3 fruit fly cellular contexts compared by ENCODE assay signal in genomic region chr3R:29704557-29704956, dm6.
A peak's percentile ranks its signal among the peaks of the same experiment; 100 is the strongest.
TF ChIP-seq lines count a peak whose summit lies in the region.

No protein-coding gene starts in this region.

- TF ChIP-seq CTCF in whole organism, embryonic (GFP tag; optimal IDR thresholded peaks at IDR 0.05; lab: Kevin White, UChicago), result no peak

TF ChIP-seq in whole organism, embryonic, 481 proteins besides CTCF, POLR2A, EP300 and RAD21 (continues in another document):
- TF ChIP-seq CG12299 (tag; optimal IDR thresholded peaks at IDR 0.05; lab: Kevin White, UChicago) (no peak), ase (GFP tag; IDR thresholded peaks at IDR 0.05; lab: Robert Waterston, UW) (no peak), sens (GFP tag; lab: Kevin White, UChicago) (peak; percentile 41), Doc2 (GFP tag; IDR thresholded peaks at IDR 0.05; lab: Robert Waterston, UW) (no peak), hbn (GFP tag; IDR thresholded peaks at IDR 0.05; lab: Robert Waterston, UW; ENCODE audit: partially characterized antibody) (no peak), CG1603 (tag; optimal IDR thresholded peaks at IDR 0.05; lab: Kevin White, UChicago) (peak; percentile 28), CG12104 (GFP tag; optimal IDR thresholded peaks at IDR 0.05; lab: Kevin White, UChicago) (no peak), CG11504 (tag; optimal IDR thresholded peaks at IDR 0.05; lab: Kevin White, UChicago) (peak; percentile 0), CG7271 (tag; optimal IDR thresholded peaks at IDR 0.05; lab: Kevin White, UChicago) (no peak), grn (GFP tag; optimal IDR thresholded peaks at IDR 0.05; lab: Kevin White, UChicago) (no peak), CG14710 (tag; optimal IDR thresholded peaks at IDR 0.05; lab: Kevin White, UChicago) (peak; percentile 5), phol (tag; optimal IDR thresholded peaks at IDR 0.05; lab: Kevin White, UChicago) (peak; percentile 4), gem (tag; optimal IDR thresholded peaks at IDR 0.05; lab: Kevin White, UChicago) (peak; percentile 13), CG3847 (GFP tag; IDR thresholded peaks at IDR 0.05; lab: Robert Waterston, UW) (no peak), CG12155 (GFP tag; optimal IDR thresholded peaks at IDR 0.05; lab: Kevin White, UChicago) (no peak), CG10979 (tag; optimal IDR thresholded peaks at IDR 0.05; lab: Kevin White, UChicago) (peak; percentile 29), Med (GFP tag; lab: Kevin White, UChicago) (no peak), ci (GFP tag; IDR thresholded peaks at IDR 0.05; lab: Robert Waterston, UW) (no peak), scrt (GFP tag; optimal IDR thresholded peaks at IDR 0.05; lab: Kevin White, UChicago) (no peak), Six4 (GFP tag; optimal IDR thresholded peaks at IDR 0.05; lab: Kevin White, UChicago) (no peak), yki (optimal IDR thresholded peaks at IDR 0.05; lab: Kevin White, UChicago) (no peak), CG14050 (GFP tag; IDR thresholded peaks at IDR 0.05; lab: Robert Waterston, UW) (no peak), Xrp1 (GFP tag; IDR thresholded peaks at IDR 0.05; lab: Robert Waterston, UW) (peak; percentile 54; the same call in 1 of the 2 replicates), CG30403 (GFP tag; optimal IDR thresholded peaks at IDR 0.05; lab: Kevin White, UChicago) (no peak), CG8478 (optimal IDR thresholded peaks at IDR 0.05; lab: Kevin White, UChicago) (no peak), E2f2 (GFP tag; IDR thresholded peaks at IDR 0.05; lab: Robert Waterston, UW) (no peak), CG4360 (GFP tag; IDR thresholded peaks at IDR 0.05; lab: Robert Waterston, UW) (no peak), Pdp1 (GFP tag; optimal IDR thresholded peaks at IDR 0.05; lab: Kevin White, UChicago) (peak in 1 of 2 experiments; percentile 52), Optix (GFP tag; IDR thresholded peaks at IDR 0.05; lab: Robert Waterston, UW) (no peak), CG14441 (GFP tag; IDR thresholded peaks at IDR 0.05; lab: Robert Waterston, UW) (no peak), CG2712 (tag; optimal IDR thresholded peaks at IDR 0.05; lab: Kevin White, UChicago) (peak; percentile 19), CG18262 (tag; optimal IDR thresholded peaks at IDR 0.05; lab: Kevin White, UChicago) (peak; percentile 13), Ada2b (GFP tag; IDR thresholded peaks at IDR 0.05; lab: Robert Waterston, UW) (no peak)

TF ChIP-seq in whole organism, prepupa, 60 proteins besides CTCF, POLR2A, EP300 and RAD21:
- TF ChIP-seq Met (GFP tag; optimal IDR thresholded peaks at IDR 0.05; lab: Kevin White, UChicago), result peak; percentile 40
- peak; percentile 45 for TF ChIP-seq cyc (GFP tag; optimal IDR thresholded peaks at IDR 0.05; lab: Kevin White, UChicago)
- peak; percentile 29 for TF ChIP-seq topi (GFP tag; optimal IDR thresholded peaks at IDR 0.05; lab: Kevin White, UChicago)
- TF ChIP-seq spab (GFP tag; optimal IDR thresholded peaks at IDR 0.05; lab: Kevin White, UChicago), result no peak
- peak; percentile 9 for TF ChIP-seq CG3919 (GFP tag; optimal IDR thresholded peaks at IDR 0.05; lab: Kevin White, UChicago)
- peak; percentile 27 for TF ChIP-seq lz (GFP tag; optimal IDR thresholded peaks at IDR 0.05; lab: Kevin White, UChicago)
- no peak for TF ChIP-seq vri (GFP tag; optimal IDR thresholded peaks at IDR 0.05; lab: Kevin White, UChicago)

TF ChIP-seq in whole organism, wandering third instar larva, 38 proteins besides CTCF, POLR2A, EP300 and RAD21:
- TF ChIP-seq N (GFP tag; optimal IDR thresholded peaks at IDR 0.05; lab: Kevin White, UChicago), result no peak
- TF ChIP-seq br (GFP tag; optimal IDR thresholded peaks at IDR 0.05; lab: Kevin White, UChicago), result peak; percentile 30
- TF ChIP-seq tai (GFP tag; optimal IDR thresholded peaks at IDR 0.05; lab: Kevin White, UChicago), result no peak
- no peak for TF ChIP-seq sv (GFP tag; optimal IDR thresholded peaks at IDR 0.05; lab: Kevin White, UChicago)
- peak; percentile 45 for TF ChIP-seq HLH106 (tag; optimal IDR thresholded peaks at IDR 0.05; lab: Kevin White, UChicago)
- TF ChIP-seq Mio (GFP tag; optimal IDR thresholded peaks at IDR 0.05; lab: Kevin White, UChicago), result no peak
- TF ChIP-seq Abd-B (GFP tag; optimal IDR thresholded peaks at IDR 0.05; lab: Kevin White, UChicago), result no peak
- TF ChIP-seq fru (GFP tag; optimal IDR thresholded peaks at IDR 0.05; lab: Kevin White, UChicago), result peak; percentile 47
- TF ChIP-seq rgr (GFP tag; optimal IDR thresholded peaks at IDR 0.05; lab: Kevin White, UChicago), result no peak
- no peak for TF ChIP-seq Vsx2 (GFP tag; optimal IDR thresholded peaks at IDR 0.05; lab: Kevin White, UChicago; ENCODE audit: partially characterized antibody)
- TF ChIP-seq sage (GFP tag; optimal IDR thresholded peaks at IDR 0.05; lab: Kevin White, UChicago), result no peak
- TF ChIP-seq Hnf4 (GFP tag; optimal IDR thresholded peaks at IDR 0.05; lab: Kevin White, UChicago), result no peak
- TF ChIP-seq h (GFP tag; optimal IDR thresholded peaks at IDR 0.05; lab: Kevin White, UChicago), result peak; percentile 61
- TF ChIP-seq ey (GFP tag; optimal IDR thresholded peaks at IDR 0.05; lab: Kevin White, UChicago), result peak; percentile 34
- no peak for TF ChIP-seq CG9705 (GFP tag; optimal IDR thresholded peaks at IDR 0.05; lab: Kevin White, UChicago)
- no peak for TF ChIP-seq Dfd (GFP tag; optimal IDR thresholded peaks at IDR 0.05; lab: Kevin White, UChicago)
- no peak for TF ChIP-seq dsf (GFP tag; optimal IDR thresholded peaks at IDR 0.05; lab: Kevin White, UChicago; ENCODE audit: borderline replicate concordance)
- TF ChIP-seq lola (GFP tag; optimal IDR thresholded peaks at IDR 0.05; lab: Kevin White, UChicago), result no peak
- no peak for TF ChIP-seq Myc (optimal IDR thresholded peaks at IDR 0.05; lab: Kevin White, UChicago)
- no peak for TF ChIP-seq Dif (GFP tag; optimal IDR thresholded peaks at IDR 0.05; lab: Kevin White, UChicago; ENCODE audit: partially characterized antibody)
- no peak for TF ChIP-seq OdsH (GFP tag; optimal IDR thresholded peaks at IDR 0.05; lab: Kevin White, UChicago)
- TF ChIP-seq Jra (GFP tag; optimal IDR thresholded peaks at IDR 0.05; lab: Kevin White, UChicago), result no peak
- TF ChIP-seq foxo (GFP tag; optimal IDR thresholded peaks at IDR 0.05; lab: Kevin White, UChicago), result peak in 1 of 2 experiments; percentile 50
- no peak for TF ChIP-seq Sp1 (GFP tag; optimal IDR thresholded peaks at IDR 0.05; lab: Kevin White, UChicago)
- no peak for TF ChIP-seq woc (GFP tag; optimal IDR thresholded peaks at IDR 0.05; lab: Kevin White, UChicago)
